Worm (Caenorhabditis elegans): ENCODE data around the gene F49C5.11.

DNA sequence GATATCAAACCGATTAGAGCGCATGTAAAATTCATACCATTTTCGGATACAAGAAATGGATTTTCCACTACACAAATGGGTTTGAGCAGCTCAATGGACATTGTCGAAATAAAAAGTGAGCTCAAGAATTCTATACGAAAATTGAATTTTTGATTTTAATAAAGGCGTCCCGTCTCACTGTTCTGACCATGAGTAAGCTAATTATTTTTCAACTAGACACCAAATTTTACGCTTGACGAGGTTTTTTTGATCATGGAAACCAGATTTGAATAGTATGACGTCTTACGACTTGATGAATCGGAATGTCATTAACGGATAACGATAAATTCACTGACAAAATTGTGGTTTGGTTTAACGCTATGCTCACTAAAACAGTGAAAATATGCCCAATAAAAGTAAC lies 39.4 kb upstream of the F49C5.11 start, which contains the start of gene srh-61:
- TF ChIP-seq sptf-1 (tag; optimal IDR thresholded peaks at IDR 0.05) (no peak), unc-39 (tag; optimal IDR thresholded peaks at IDR 0.05) (no peak), pha-4 (tag; optimal IDR thresholded peaks at IDR 0.05) (no peak), lin-13 (tag; optimal IDR thresholded peaks at IDR 0.05) (no peak), ces-1 (GFP tag; optimal IDR thresholded peaks at IDR 0.05) (no peak), nhr-237 (tag; optimal IDR thresholded peaks at IDR 0.05) (no peak), zip-8 (tag; optimal IDR thresholded peaks at IDR 0.05) (no peak), ztf-11 (tag; optimal IDR thresholded peaks at IDR 0.05) (no peak), unc-120 (tag; optimal IDR thresholded peaks at IDR 0.05; ENCODE audit: poor library complexity, severe bottlenecking) (no peak), ham-2 (GFP tag; optimal IDR thresholded peaks at IDR 0.05) (no peak), sem-2 (GFP tag; optimal IDR thresholded peaks at IDR 0.05) (no peak)
